Worm (Caenorhabditis elegans) whole organism, L4 larva: Measurements from ENCODE around the gene K11H3.2.

ENCODE experiments used
- D1046.2 ChIP-seq: fragments of 200-800 bp; sonication (Bioruptor generic); IDR thresholded peaks from 2 replicates; pipeline ENCODE4 v1.3.6; 2022; ENCODE audit warnings: missing genetic modification characterization, missing compliant biosample characterization
- aha-1 ChIP-seq: fragments of 150-350 bp; peaks from one replicate; lab custom pipeline; 2014; ENCODE audit warnings: missing biosample characterization, missing genetic modification characterization
- attf-4 ChIP-seq: sonication (generic microtip); optimal IDR thresholded peaks from 3 replicates; lab custom pipeline; 2017; ENCODE audit warnings: missing biosample characterization, missing genetic modification characterization

- TF ChIP-seq D1046.2 (GFP tag; lab: Robert Waterston, UW) (no peak), attf-4 (tag; lab: Kevin White, UChicago) (no peak), aha-1 (tag; lab: Kevin White, UChicago) (no peak)
Measured at ce11 chrIII:9848603-9849002, 2.4 kb downstream of the K11H3.2 start.
